Worm (Caenorhabditis elegans) whole organism, L4/young adult: ENCODE results near the gene rnp-7.

ENCODE experiments used
- W03F9.2 ChIP-seq: fragments of 150-350 bp; optimal IDR thresholded peaks from 2 replicates; lab custom pipeline; 2014; ENCODE audit warnings: missing biosample characterization, missing genetic modification characterization
- dao-5 ChIP-seq: sonication (generic microtip); optimal IDR thresholded peaks from 2 replicates; lab custom pipeline; 2016; ENCODE audit warnings: missing genotype, missing genetic modification characterization, moderate library complexity, missing compliant biosample characterization
- him-1 ChIP-seq: sonication (generic microtip); optimal IDR thresholded peaks from 2 replicates; lab custom pipeline; 2016; ENCODE audit warnings: missing genotype, missing genetic modification reagents, missing genetic modification characterization, missing compliant biosample characterization

ce11 chrIII:7167568-7167937, 6.6 kb upstream of the rnp-7 start, which contains the start of gene acs-4:
- TF ChIP-seq him-1 (tag; lab: Kevin White, UChicago) (no peak), W03F9.2 (tag; lab: Kevin White, UChicago) (no peak), dao-5 (no peak)
